Worm (Caenorhabditis elegans) whole organism, early embryonic: ENCODE data around the gene sqst-1.

Source experiments
- F13C5.2 ChIP-seq: sonication (generic microtip); optimal IDR thresholded peaks from 2 replicates; lab custom pipeline; 2017; ENCODE audit warnings: mild to moderate bottlenecking, missing genetic modification characterization, inconsistent platforms, missing compliant biosample characterization
- aly-1 ChIP-seq: sonication (generic microtip); optimal IDR thresholded peaks from 2 replicates; lab custom pipeline; 2016; ENCODE audit warnings: missing genetic modification characterization, missing compliant biosample characterization
- ama-1 ChIP-seq: fragments of 150-350 bp; optimal IDR thresholded peaks from 2 replicates; lab custom pipeline; 2014
- ceh-13 ChIP-seq: fragments of 200-800 bp; sonication (Bioruptor generic); optimal IDR thresholded peaks from 2 replicates; lab custom pipeline; 2018; ENCODE audit warnings: mild to moderate bottlenecking, missing genetic modification characterization, missing compliant biosample characterization
- ceh-36 ChIP-seq: sonication (generic microtip); optimal IDR thresholded peaks from 2 replicates; lab custom pipeline; 2016; ENCODE audit warnings: missing genetic modification characterization, inconsistent platforms, missing compliant biosample characterization
- ets-7 ChIP-seq: sonication (generic microtip); optimal IDR thresholded peaks from 2 replicates; lab custom pipeline; 2016; ENCODE audit warnings: missing genotype, missing genetic modification characterization, missing compliant biosample characterization
- flt-1 ChIP-seq: fragments of 200-800 bp; sonication (Bioruptor generic); IDR thresholded peaks from 2 replicates; pipeline ENCODE4 v1.3.6; 2022; ENCODE audit warnings: missing genetic modification characterization, missing compliant biosample characterization
- hnd-1 ChIP-seq: sonication (generic microtip); optimal IDR thresholded peaks from 2 replicates; lab custom pipeline; 2016; ENCODE audit warnings: missing genetic modification characterization, missing compliant biosample characterization
- pes-1 ChIP-seq: fragments of 200-800 bp; sonication (Bioruptor generic); IDR thresholded peaks from 2 replicates; pipeline ENCODE4 v1.3.6; 2022; ENCODE audit warnings: missing genetic modification reagents, missing genetic modification characterization, missing compliant biosample characterization
- scrt-1 ChIP-seq: fragments of 200-800 bp; sonication (Bioruptor generic); IDR thresholded peaks from 2 replicates; pipeline ENCODE4 v1.3.6; 2022; ENCODE audit warnings: missing genetic modification characterization, missing compliant biosample characterization
- sea-1 ChIP-seq: fragments of 200-800 bp; sonication (Bioruptor generic); conservative IDR thresholded peaks from 2 replicates; pipeline ENCODE4 v1.3.6; 2022; ENCODE audit warnings: missing genetic modification characterization, missing compliant biosample characterization
- tbx-11 ChIP-seq: fragments of 200-800 bp; sonication (Bioruptor generic); IDR thresholded peaks from 2 replicates; pipeline ENCODE4 v1.3.6; 2022; ENCODE audit warnings: missing genetic modification characterization, missing compliant biosample characterization
- tbx-37 ChIP-seq: fragments of 200-800 bp; sonication (Bioruptor generic); conservative IDR thresholded peaks from 2 replicates; pipeline ENCODE4 v1.3.6; 2022; ENCODE audit warnings: missing genetic modification reagents, missing genetic modification characterization, missing compliant biosample characterization
- tra-4 ChIP-seq: sonication (generic microtip); optimal IDR thresholded peaks from 2 replicates; lab custom pipeline; 2017; ENCODE audit warnings: missing genetic modification characterization, missing compliant biosample characterization

DNA sequence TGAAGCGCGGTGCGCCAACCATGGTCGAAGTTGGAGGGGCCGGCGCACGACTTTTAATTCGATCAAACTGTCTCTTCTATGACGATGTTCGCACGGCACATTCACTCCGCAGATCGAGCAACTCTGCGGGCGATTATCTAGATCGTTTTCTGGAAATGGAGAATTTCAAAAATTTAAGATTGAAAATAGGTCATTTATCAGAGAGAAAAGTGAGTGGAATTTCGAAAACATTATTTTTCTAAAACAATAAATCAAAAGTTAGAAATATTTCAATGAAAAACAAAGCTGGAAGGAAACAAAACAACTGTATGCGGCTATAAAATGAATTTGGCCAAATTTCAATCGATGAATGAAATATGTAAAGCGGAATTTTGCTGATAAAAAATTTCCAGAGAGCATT lies 23.2 kb upstream of the sqst-1 start, which contains the start of the genes ZK617.26 and unc-22:
- no peak for TF ChIP-seq pes-1 (GFP tag; lab: Robert Waterston, UW)
- TF ChIP-seq scrt-1 (GFP tag; lab: Robert Waterston, UW) = no peak
- no peak for TF ChIP-seq flt-1
- no peak for TF ChIP-seq tbx-11 (GFP tag; lab: Robert Waterston, UW)
- no peak for TF ChIP-seq ama-1
- no peak for TF ChIP-seq tbx-37
- no peak for TF ChIP-seq aly-1 (tag; lab: Kevin White, UChicago)
- no peak for TF ChIP-seq F13C5.2
- no peak for TF ChIP-seq ceh-36 (tag; lab: Kevin White, UChicago)
- TF ChIP-seq sea-1 (GFP tag; lab: Robert Waterston, UW) = no peak
- no peak for TF ChIP-seq tra-4 (tag; lab: Kevin White, UChicago)
- no peak for TF ChIP-seq hnd-1 (tag; lab: Kevin White, UChicago)
- no peak for TF ChIP-seq ets-7 (tag; lab: Kevin White, UChicago)
- no peak for TF ChIP-seq ceh-13 (GFP tag; lab: Kevin White, UChicago)
